Fruit fly (Drosophila melanogaster) S2 (cell line): ENCODE data around the gene Tep2.

Source experiments
- CG8478 ChIP-seq: fragments of >200 bp; optimal IDR thresholded peaks from 2 replicates; lab custom pipeline; 2018
- CTCF ChIP-seq, 2 experiments: fragments of >200 bp; optimal IDR thresholded peaks; 2 replicates each; lab custom pipeline; 2018

- TF ChIP-seq CTCF (optimal IDR thresholded peaks at IDR 0.05; lab: Kevin White, UChicago) (no peak), CG8478 (lab: Kevin White, UChicago) (no peak)
Measured at dm6 chr2L:7676982-7677381, 24.4 kb downstream of the Tep2 start.
